Worm (Caenorhabditis elegans) whole organism, late embryonic: Measurements from ENCODE around the gene K02B7.3.

Experiments
- ama-1 ChIP-seq: fragments of 150-350 bp; optimal IDR thresholded peaks from 2 replicates; lab custom pipeline; 2014
- ceh-22 ChIP-seq: sonication (generic microtip); optimal IDR thresholded peaks from 2 replicates; lab custom pipeline; 2017; ENCODE audit warnings: missing biosample characterization, missing genetic modification characterization
- fax-1 ChIP-seq: sonication (generic microtip); optimal IDR thresholded peaks from 2 replicates; lab custom pipeline; 2016; ENCODE audit warnings: missing genotype, missing genetic modification characterization, missing compliant biosample characterization
- lin-11 ChIP-seq: fragments of 200-800 bp; sonication (Bioruptor generic); optimal IDR thresholded peaks from 2 replicates; lab custom pipeline; 2018; ENCODE audit warnings: mild to moderate bottlenecking, missing genetic modification characterization, missing compliant biosample characterization
- nfya-1 ChIP-seq: sonication (generic microtip); optimal IDR thresholded peaks from 2 replicates; lab custom pipeline; 2017; ENCODE audit warnings: missing genetic modification characterization, mild to moderate bottlenecking, missing compliant biosample characterization, antibody characterized with exemption, moderate library complexity
- nhr-11 ChIP-seq: fragments of 150-350 bp; optimal IDR thresholded peaks from 2 replicates; lab custom pipeline; 2014; ENCODE audit warnings: missing biosample characterization, missing genetic modification characterization
- pha-2 ChIP-seq: sonication (generic microtip); optimal IDR thresholded peaks from 2 replicates; lab custom pipeline; 2017; ENCODE audit warnings: mild to moderate bottlenecking, missing genetic modification characterization, missing compliant biosample characterization
- pha-4 ChIP-seq: fragments of 150-350 bp; optimal IDR thresholded peaks from 2 replicates; lab custom pipeline; 2018; ENCODE audit warnings: missing biosample characterization, missing genetic modification reagents, missing genetic modification characterization
- unc-55 ChIP-seq: sonication (generic microtip); optimal IDR thresholded peaks from 2 replicates; lab custom pipeline; 2017; ENCODE audit warnings: missing biosample characterization, missing genetic modification reagents, missing genetic modification characterization
- ztf-16 ChIP-seq: sonication (generic microtip); optimal IDR thresholded peaks from 2 replicates; lab custom pipeline; 2017; ENCODE audit warnings: missing genetic modification characterization, missing compliant biosample characterization

DNA sequence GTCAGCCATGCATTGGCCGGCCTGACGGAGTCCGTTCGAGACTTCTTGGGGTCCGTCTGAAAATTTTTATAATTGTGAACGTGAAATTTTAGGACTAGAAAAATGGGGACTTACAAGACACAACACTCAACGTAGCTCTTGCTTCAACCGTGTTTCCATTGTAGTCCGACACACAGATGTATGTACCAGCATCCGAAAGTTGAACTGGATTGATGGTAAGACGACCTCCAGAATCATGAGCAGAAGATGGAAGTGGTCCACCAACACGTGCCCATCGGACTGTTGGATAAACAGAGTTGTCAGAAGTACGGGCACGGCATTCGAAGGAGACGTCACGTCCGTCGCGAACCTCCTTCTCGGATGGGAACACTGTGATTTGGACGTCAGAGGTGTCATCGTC is 28.8 kb downstream of the K02B7.3 start:
- TF ChIP-seq fax-1 (tag; lab: Kevin White, UChicago) (no peak), unc-55 (no peak), pha-4 (tag; lab: Kevin White, UChicago) (no peak), pha-2 (tag; lab: Kevin White, UChicago) (no peak), nhr-11 (no peak), nfya-1 (no peak), ama-1 (lab: Kevin White, UChicago) (no peak), ztf-16 (tag; lab: Kevin White, UChicago) (no peak), lin-11 (no peak), ceh-22 (tag; lab: Kevin White, UChicago) (no peak)
